Worm (Caenorhabditis elegans) whole organism, L3 larva: ENCODE measurements around the gene W02B8.1.

Source experiments
- R02D3.7 ChIP-seq: fragments of 150-350 bp; optimal IDR thresholded peaks from 2 replicates; lab custom pipeline; 2014; ENCODE audit warnings: missing biosample characterization, missing genetic modification characterization
- ZK546.5 ChIP-seq: sonication (generic microtip); optimal IDR thresholded peaks from 2 replicates; lab custom pipeline; 2017; ENCODE audit warnings: missing biosample characterization, missing genetic modification characterization
- aly-2 ChIP-seq: fragments of 150-350 bp; optimal IDR thresholded peaks from 2 replicates; lab custom pipeline; 2014; ENCODE audit warnings: missing biosample characterization, missing genetic modification characterization
- ama-1 ChIP-seq: fragments of 150-350 bp; optimal IDR thresholded peaks from 2 replicates; lab custom pipeline; 2018
- ceh-16 ChIP-seq: sonication (generic microtip); optimal IDR thresholded peaks from 2 replicates; lab custom pipeline; 2017; ENCODE audit warnings: missing biosample characterization, missing genetic modification characterization
- ceh-28 ChIP-seq: fragments of 150-350 bp; optimal IDR thresholded peaks from 2 replicates; lab custom pipeline; 2014; ENCODE audit warnings: missing biosample characterization, missing genetic modification reagents, missing genetic modification characterization
- ceh-82 ChIP-seq: fragments of 150-350 bp; optimal IDR thresholded peaks from 2 replicates; lab custom pipeline; 2014; ENCODE audit warnings: missing biosample characterization, missing genetic modification characterization
- ceh-9 ChIP-seq: sonication (generic microtip); optimal IDR thresholded peaks from 2 replicates; lab custom pipeline; 2018; ENCODE audit warnings: missing biosample characterization, missing genetic modification characterization
- daf-12 ChIP-seq: fragments of 150-350 bp; optimal IDR thresholded peaks from 2 replicates; lab custom pipeline; 2014; ENCODE audit warnings: missing biosample characterization, missing genetic modification reagents, missing genetic modification characterization
- egl-27 ChIP-seq: sonication (generic microtip); optimal IDR thresholded peaks from 4 replicates; lab custom pipeline; 2017; ENCODE audit warnings: missing biosample characterization, missing genetic modification reagents, missing genetic modification characterization
- egl-5 ChIP-seq: fragments of 150-350 bp; optimal IDR thresholded peaks from 2 replicates; lab custom pipeline; 2017; ENCODE audit warnings: missing biosample characterization, missing genetic modification reagents, missing genetic modification characterization, inconsistent platforms
- elt-1 ChIP-seq: fragments of 150-350 bp; optimal IDR thresholded peaks from 2 replicates; lab custom pipeline; 2014; ENCODE audit warnings: missing biosample characterization, missing genetic modification characterization
- elt-2 ChIP-seq: sonication (generic microtip); optimal IDR thresholded peaks from 2 replicates; lab custom pipeline; 2016; ENCODE audit warnings: missing genetic modification reagents, mild to moderate bottlenecking, missing genetic modification characterization, missing compliant biosample characterization
- elt-3 ChIP-seq, 3 experiments: fragments of 150-350 bp in 1 of 3; sonication (generic microtip) in 2 of 3; optimal IDR thresholded peaks; 2 replicates in 2 of 3; 4 replicates in 1 of 3; lab custom pipeline; 2014 to 2017; ENCODE audit warnings: missing biosample characterization in 3 of 3, missing genetic modification characterization in 3 of 3
- eor-1 ChIP-seq, 2 experiments: fragments of 150-350 bp; optimal IDR thresholded peaks; 2 replicates each; lab custom pipeline; 2014 to 2018; ENCODE audit warnings: missing biosample characterization in 2 of 2, missing genetic modification characterization in 2 of 2
- fkh-10 ChIP-seq: sonication (generic microtip); optimal IDR thresholded peaks from 2 replicates; lab custom pipeline; 2017; ENCODE audit warnings: missing biosample characterization, missing genetic modification reagents, missing genetic modification characterization
- fkh-2 ChIP-seq: fragments of 150-350 bp; optimal IDR thresholded peaks from 2 replicates; lab custom pipeline; 2014; ENCODE audit warnings: missing biosample characterization, missing genetic modification reagents, missing genetic modification characterization
- fos-1 ChIP-seq: fragments of 150-350 bp; optimal IDR thresholded peaks from 2 replicates; lab custom pipeline; 2014; ENCODE audit warnings: missing biosample characterization, missing genetic modification characterization
- hmg-11 ChIP-seq: sonication (generic microtip); optimal IDR thresholded peaks from 2 replicates; lab custom pipeline; 2016; ENCODE audit warnings: missing genetic modification characterization, missing compliant biosample characterization
- jun-1 ChIP-seq: fragments of 150-350 bp; optimal IDR thresholded peaks from 2 replicates; lab custom pipeline; 2014; ENCODE audit warnings: missing biosample characterization, missing genetic modification reagents, missing genetic modification characterization
- lin-15B ChIP-seq: fragments of 150-350 bp; optimal IDR thresholded peaks from 2 replicates; lab custom pipeline; 2014; ENCODE audit warnings: missing biosample characterization, missing genetic modification characterization
- lin-39 ChIP-seq: fragments of 150-350 bp; optimal IDR thresholded peaks from 2 replicates; lab custom pipeline; 2018; ENCODE audit warnings: missing biosample characterization, missing genetic modification reagents, missing genetic modification characterization
- lsy-12 ChIP-seq: sonication (generic microtip); optimal IDR thresholded peaks from 2 replicates; lab custom pipeline; 2016; ENCODE audit warnings: mild to moderate bottlenecking, missing genetic modification characterization, missing compliant biosample characterization
- mdl-1 ChIP-seq: fragments of 150-350 bp; optimal IDR thresholded peaks from 2 replicates; lab custom pipeline; 2014; ENCODE audit warnings: missing biosample characterization, missing genetic modification characterization
- mml-1 ChIP-seq: fragments of 150-350 bp; sonication (generic microtip); optimal IDR thresholded peaks from 3 replicates; lab custom pipeline; 2014; ENCODE audit warnings: missing biosample characterization, missing genetic modification characterization
- nfya-1 ChIP-seq: sonication (generic microtip); optimal IDR thresholded peaks from 2 replicates; lab custom pipeline; 2017; ENCODE audit warnings: missing genetic modification characterization, mild to moderate bottlenecking, missing compliant biosample characterization, antibody characterized with exemption, moderate library complexity; ENCODE audit not compliant: insufficient read depth
- nhr-11 ChIP-seq: fragments of 150-350 bp; optimal IDR thresholded peaks from 2 replicates; lab custom pipeline; 2014; ENCODE audit warnings: missing biosample characterization, missing genetic modification characterization
- nhr-12 ChIP-seq: fragments of 150-350 bp; optimal IDR thresholded peaks from 2 replicates; lab custom pipeline; 2014; ENCODE audit warnings: missing biosample characterization, missing genetic modification characterization
- nhr-23 ChIP-seq: fragments of 150-350 bp; optimal IDR thresholded peaks from 2 replicates; lab custom pipeline; 2014; ENCODE audit warnings: missing biosample characterization, missing genetic modification reagents, missing genetic modification characterization
- nhr-237 ChIP-seq: fragments of 150-350 bp; optimal IDR thresholded peaks from 2 replicates; lab custom pipeline; 2014; ENCODE audit warnings: missing biosample characterization, missing genetic modification characterization
- nhr-25 ChIP-seq: sonication (generic microtip); optimal IDR thresholded peaks from 2 replicates; lab custom pipeline; 2017; ENCODE audit warnings: missing biosample characterization, missing genetic modification characterization
- nhr-28 ChIP-seq: fragments of 150-350 bp; optimal IDR thresholded peaks from 2 replicates; lab custom pipeline; 2014; ENCODE audit warnings: missing biosample characterization, missing genetic modification characterization
- nhr-43 ChIP-seq: sonication (generic microtip); optimal IDR thresholded peaks from 2 replicates; lab custom pipeline; 2016; ENCODE audit warnings: mild to moderate bottlenecking, missing genetic modification characterization, missing compliant biosample characterization; ENCODE audit not compliant: poor library complexity, severe bottlenecking
- nhr-67 ChIP-seq: fragments of 150-350 bp; optimal IDR thresholded peaks from 2 replicates; lab custom pipeline; 2014; ENCODE audit warnings: missing biosample characterization, missing genetic modification characterization
- nhr-76 ChIP-seq: fragments of 150-350 bp; sonication (generic microtip); optimal IDR thresholded peaks from 5 replicates; lab custom pipeline; 2014; ENCODE audit warnings: missing biosample characterization, missing genetic modification characterization
- nhr-77 ChIP-seq: fragments of 150-350 bp; optimal IDR thresholded peaks from 2 replicates; lab custom pipeline; 2014; ENCODE audit warnings: missing biosample characterization, missing genetic modification characterization
- pha-4 ChIP-seq: fragments of 150-350 bp; optimal IDR thresholded peaks from 2 replicates; lab custom pipeline; 2014; ENCODE audit warnings: missing biosample characterization, missing genetic modification reagents, missing genetic modification characterization
- pqm-1 ChIP-seq: fragments of 150-350 bp; optimal IDR thresholded peaks from 2 replicates; lab custom pipeline; 2017; ENCODE audit warnings: missing biosample characterization, missing genetic modification characterization, inconsistent platforms
- sea-2 ChIP-seq: fragments of 150-350 bp; sonication (generic microtip); optimal IDR thresholded peaks from 4 replicates; lab custom pipeline; 2014; ENCODE audit warnings: missing biosample characterization, missing genetic modification reagents, missing genetic modification characterization
- skn-1 ChIP-seq: fragments of 150-350 bp; optimal IDR thresholded peaks from 2 replicates; lab custom pipeline; 2014; ENCODE audit warnings: missing biosample characterization, missing genetic modification characterization
- snpc-4 ChIP-seq: fragments of 150-350 bp; optimal IDR thresholded peaks from 2 replicates; lab custom pipeline; 2014; ENCODE audit warnings: missing biosample characterization, missing genetic modification characterization
- tbx-2 ChIP-seq: sonication (generic microtip); optimal IDR thresholded peaks from 2 replicates; lab custom pipeline; 2016; ENCODE audit warnings: mild to moderate bottlenecking, missing genetic modification characterization, missing compliant biosample characterization
- unc-39 ChIP-seq: sonication (generic microtip); optimal IDR thresholded peaks from 4 replicates; lab custom pipeline; 2017; ENCODE audit warnings: missing biosample characterization, missing genetic modification characterization
- unc-62 ChIP-seq: fragments of 150-350 bp; sonication (generic microtip); optimal IDR thresholded peaks from 4 replicates; lab custom pipeline; 2014; ENCODE audit warnings: missing biosample characterization, missing genetic modification reagents, missing genetic modification characterization
- zag-1 ChIP-seq: fragments of 150-350 bp; optimal IDR thresholded peaks from 2 replicates; lab custom pipeline; 2014; ENCODE audit warnings: missing biosample characterization, missing genetic modification characterization
- ztf-11 ChIP-seq: fragments of 150-350 bp; optimal IDR thresholded peaks from 2 replicates; lab custom pipeline; 2014; ENCODE audit warnings: missing biosample characterization, missing genetic modification characterization
- ztf-4 ChIP-seq: fragments of 150-350 bp; optimal IDR thresholded peaks from 2 replicates; lab custom pipeline; 2014; ENCODE audit warnings: missing biosample characterization, missing genetic modification characterization

W02B8.1 gene

DNA sequence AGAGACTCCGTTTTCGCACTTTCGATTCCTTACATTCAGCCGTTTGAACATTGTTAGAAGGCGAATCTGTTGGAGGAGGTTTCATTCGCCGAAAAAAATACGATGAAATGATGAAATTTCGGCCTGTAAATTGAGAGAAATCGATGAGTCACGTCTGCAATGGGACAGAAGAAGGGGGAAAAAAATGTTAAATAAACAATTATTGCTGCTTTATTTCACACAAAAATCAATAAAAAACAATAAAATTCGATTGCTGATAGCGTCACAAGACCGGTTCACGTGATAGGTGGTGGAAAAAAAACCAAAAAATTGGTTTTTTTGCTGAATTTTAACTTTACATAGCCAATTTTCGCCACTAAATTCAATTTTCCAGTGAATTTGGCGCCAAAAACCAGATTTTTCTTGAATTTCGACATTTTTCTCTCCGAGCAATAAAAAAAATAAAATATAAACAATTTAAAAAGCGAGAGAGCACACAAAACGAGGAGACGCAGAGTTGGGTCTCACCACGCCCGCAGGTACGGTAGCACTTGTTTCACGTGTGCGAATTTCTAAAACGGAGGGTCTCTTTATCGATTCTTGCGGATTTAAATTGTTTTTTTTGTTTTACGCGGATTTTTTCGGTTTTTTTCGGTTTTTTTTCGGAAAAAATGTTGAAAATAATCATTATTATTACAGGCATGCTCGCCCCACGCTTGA, 29.6 kb downstream of the W02B8.1 start, which contains the start of the genes cup-14 and ndub-8:
cup-14 (minus strand) TSS at position 51 of the 699 bp plus-strand sequence.
ndub-8 (plus strand) TSS at position 679 of the 699 bp plus-strand sequence.
- TF ChIP-seq ztf-4 (no peak), ceh-9 (tag; lab: Kevin White, UChicago) (no peak), nhr-23 (peak; percentile 88), snpc-4 (peak; percentile 84), R02D3.7 (tag; lab: Kevin White, UChicago) (peak; percentile 74), sea-2 (GFP tag; lab: Kevin White, UChicago) (no peak), lin-15B (tag; lab: Kevin White, UChicago) (peak; percentile 83), nhr-11 (no peak), nhr-237 (tag; lab: Kevin White, UChicago) (no peak), elt-3 (tag; optimal IDR thresholded peaks at IDR 0.05; lab: Kevin White, UChicago) (no peak), tbx-2 (tag; lab: Kevin White, UChicago) (peak; percentile 36), aly-2 (tag; lab: Kevin White, UChicago) (no peak), skn-1 (peak; percentile 3), elt-2 (peak; percentile 64), jun-1 (peak; percentile 36), eor-1 (tag; optimal IDR thresholded peaks at IDR 0.05; lab: Kevin White, UChicago) (peak in 1 of 2 experiments; percentile 38), fkh-10 (GFP tag; lab: Kevin White, UChicago) (peak; percentile 92), unc-62 (GFP tag; lab: Kevin White, UChicago) (no peak), mml-1 (tag; lab: Kevin White, UChicago) (no peak), pha-4 (tag; lab: Kevin White, UChicago) (peak; percentile 99), fkh-2 (tag; lab: Kevin White, UChicago) (no peak), nhr-43 (no peak), pqm-1 (tag; lab: Kevin White, UChicago) (peak; percentile 34), egl-27 (tag; lab: Kevin White, UChicago) (no peak), ztf-11 (no peak), ceh-16 (no peak), daf-12 (tag; lab: Kevin White, UChicago) (no peak), lsy-12 (tag; lab: Kevin White, UChicago) (peak; percentile 48), fos-1 (tag; lab: Kevin White, UChicago) (no peak), nfya-1 (tag; lab: Kevin White, UChicago) (peak; percentile 98), nhr-76 (tag; lab: Kevin White, UChicago) (peak; percentile 15), ceh-82 (peak; percentile 65), ceh-28 (peak; percentile 87), mdl-1 (tag; lab: Kevin White, UChicago) (no peak), nhr-12 (no peak), nhr-67 (no peak), hmg-11 (tag; lab: Kevin White, UChicago) (peak; percentile 82), nhr-25 (tag; lab: Kevin White, UChicago) (peak; percentile 64), unc-39 (tag; lab: Kevin White, UChicago) (no peak), egl-5 (peak; percentile 97), lin-39 (tag; lab: Kevin White, UChicago) (peak; percentile 88), ZK546.5 (tag; lab: Kevin White, UChicago) (peak; percentile 25), nhr-28 (tag; lab: Kevin White, UChicago) (no peak), zag-1 (tag; lab: Kevin White, UChicago) (no peak), ama-1 (peak; percentile 84), elt-1 (tag; lab: Kevin White, UChicago) (no peak), nhr-77 (tag; lab: Kevin White, UChicago) (peak; percentile 83)
